Worm (Caenorhabditis elegans): ENCODE data around the gene T28B11.1.

The T28B11.1 gene

DNA sequence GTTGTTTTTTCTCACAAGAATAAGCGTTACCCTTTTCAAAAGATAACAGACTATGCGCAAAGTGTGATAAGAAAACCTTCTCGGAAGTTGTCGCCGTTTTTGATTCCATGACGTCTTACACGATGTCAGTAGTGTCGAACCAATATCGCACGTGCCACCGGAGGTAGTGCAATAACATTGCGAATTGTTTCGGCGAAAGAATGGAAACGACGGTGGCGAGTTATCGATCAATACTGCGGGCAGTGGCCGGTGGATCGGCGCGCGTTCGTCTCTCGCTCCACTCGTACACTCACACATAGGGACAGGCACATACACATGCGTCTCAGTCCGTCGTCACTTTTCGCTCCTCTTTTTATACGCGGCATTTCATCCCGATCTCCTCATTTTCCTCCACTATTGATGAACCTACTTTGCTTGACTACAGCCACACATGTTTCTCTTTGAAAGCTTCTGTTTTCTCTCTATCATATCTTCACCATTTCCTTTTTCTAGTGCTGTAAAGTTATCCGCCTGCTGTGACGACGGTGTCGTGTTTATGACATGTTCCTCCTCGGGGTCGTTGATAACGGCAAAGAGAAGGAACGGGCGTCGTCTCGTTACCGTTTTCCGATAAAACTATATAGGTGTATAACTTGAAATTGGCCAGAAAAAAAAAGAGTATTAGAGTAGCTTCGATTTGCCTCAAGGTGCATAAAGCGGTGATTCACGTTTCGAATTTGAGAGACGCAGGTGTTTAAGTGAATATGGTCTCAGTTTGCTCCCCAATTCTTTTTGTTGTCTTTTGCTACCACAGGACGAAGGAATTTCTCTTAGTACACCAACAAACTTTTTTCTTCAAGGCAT is 50.9 kb downstream of the T28B11.1 start:
- TF ChIP-seq hmbx-1 (tag; optimal IDR thresholded peaks at IDR 0.05) (no peak), hnd-1 (tag; optimal IDR thresholded peaks at IDR 0.05) (no peak), ceh-13 (GFP tag; optimal IDR thresholded peaks at IDR 0.05) (no peak)

DNA sequence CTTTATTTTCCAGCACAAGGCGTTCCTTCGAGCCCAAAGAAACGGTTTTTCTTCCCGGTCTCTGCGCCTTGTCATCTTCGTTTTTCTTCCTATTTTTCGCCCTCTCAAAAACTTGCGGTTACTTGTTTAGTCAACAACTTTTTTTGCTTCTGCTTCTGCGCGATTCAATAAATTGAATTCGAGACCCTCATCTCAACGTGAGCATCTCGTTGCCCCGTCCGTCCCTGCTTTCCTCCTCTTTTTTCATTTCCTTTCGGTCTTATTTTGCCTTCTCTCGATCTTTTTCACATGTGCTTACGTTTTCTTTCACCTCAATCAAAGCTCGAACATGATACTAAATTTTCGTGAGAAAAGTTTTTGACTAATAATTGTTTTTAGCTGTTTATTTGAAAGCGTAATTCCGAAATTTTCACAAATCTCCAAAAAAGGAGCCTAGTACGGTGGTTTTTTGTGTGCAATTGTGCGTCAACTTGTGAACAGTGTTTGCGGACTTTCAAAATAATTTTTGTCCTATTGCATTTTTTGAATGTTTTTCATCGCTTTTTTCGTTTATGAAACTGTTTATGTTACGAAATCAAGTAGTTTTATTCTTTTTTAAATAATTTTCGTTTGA is 52.1 kb downstream of the T28B11.1 start:
- TF ChIP-seq ceh-13 (GFP tag; optimal IDR thresholded peaks at IDR 0.05) (no peak), flt-1 (GFP tag; IDR thresholded peaks at IDR 0.05) (no peak), ets-7 (tag; optimal IDR thresholded peaks at IDR 0.05) (no peak), tbx-37 (GFP tag; conservative IDR thresholded peaks at IDR 0.05) (no peak)

DNA sequence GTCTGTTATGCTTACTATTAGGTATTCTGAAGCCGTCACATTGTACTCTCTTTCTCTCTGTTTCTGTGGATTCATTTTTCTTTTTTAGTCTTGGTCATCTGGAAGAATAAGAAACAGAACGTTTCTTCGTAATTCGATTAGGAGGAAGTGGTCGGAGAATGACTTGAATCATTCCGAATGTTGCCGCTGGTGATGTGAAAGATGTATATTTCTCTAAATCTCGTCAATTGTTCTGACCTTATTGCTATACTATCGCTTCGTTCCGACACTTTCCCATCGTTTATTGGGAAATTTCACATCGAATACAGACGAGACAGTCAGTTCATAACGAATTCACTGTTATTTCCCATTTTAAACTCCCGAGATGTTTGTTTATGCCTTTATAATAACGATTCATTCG is 53.1 kb downstream of the T28B11.1 start:
- no peak for TF ChIP-seq hmg-4 (GFP tag; optimal IDR thresholded peaks at IDR 0.05)
- TF ChIP-seq ets-7 (tag; optimal IDR thresholded peaks at IDR 0.05): no peak
- no peak for TF ChIP-seq scrt-1 (GFP tag; IDR thresholded peaks at IDR 0.05)
- no peak for TF ChIP-seq hmbx-1 (tag; optimal IDR thresholded peaks at IDR 0.05)
- no peak for TF ChIP-seq tra-4 (tag; optimal IDR thresholded peaks at IDR 0.05)
- no peak for TF ChIP-seq ceh-36 (tag; optimal IDR thresholded peaks at IDR 0.05)
- TF ChIP-seq ceh-13 (GFP tag; optimal IDR thresholded peaks at IDR 0.05): no peak
- no peak for TF ChIP-seq flt-1 (GFP tag; IDR thresholded peaks at IDR 0.05)

DNA sequence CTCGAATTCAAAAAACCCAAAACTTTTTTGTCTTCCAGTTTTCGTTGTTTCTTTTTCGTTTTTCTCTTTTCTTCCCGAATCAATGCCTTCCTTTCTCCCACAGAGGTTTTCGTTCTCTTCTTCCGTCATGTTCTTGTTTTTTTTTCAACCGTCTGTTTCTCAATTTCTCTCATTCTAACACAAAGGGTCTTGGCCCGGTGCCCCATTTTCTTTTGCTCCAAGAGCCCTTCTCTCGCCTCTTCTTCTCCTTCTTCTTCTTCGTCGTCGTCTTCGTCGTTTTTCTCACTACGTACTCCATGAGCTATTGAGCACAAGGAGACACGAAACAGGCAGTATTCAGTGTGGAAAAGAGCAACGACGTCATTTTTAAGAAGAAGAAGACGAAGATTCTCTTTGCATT is 54.8 kb downstream of the T28B11.1 start:
- TF ChIP-seq B0310.2 (tag; optimal IDR thresholded peaks at IDR 0.05) (no peak), scrt-1 (GFP tag; IDR thresholded peaks at IDR 0.05) (no peak), hmbx-1 (tag; optimal IDR thresholded peaks at IDR 0.05) (no peak), tra-4 (tag; optimal IDR thresholded peaks at IDR 0.05) (no peak), hmg-4 (GFP tag; optimal IDR thresholded peaks at IDR 0.05) (no peak), ceh-36 (tag; optimal IDR thresholded peaks at IDR 0.05) (no peak), F13C5.2 (tag; optimal IDR thresholded peaks at IDR 0.05) (no peak), aly-1 (tag; optimal IDR thresholded peaks at IDR 0.05) (no peak), ceh-13 (GFP tag; optimal IDR thresholded peaks at IDR 0.05) (no peak), hnd-1 (tag; optimal IDR thresholded peaks at IDR 0.05) (no peak)

DNA sequence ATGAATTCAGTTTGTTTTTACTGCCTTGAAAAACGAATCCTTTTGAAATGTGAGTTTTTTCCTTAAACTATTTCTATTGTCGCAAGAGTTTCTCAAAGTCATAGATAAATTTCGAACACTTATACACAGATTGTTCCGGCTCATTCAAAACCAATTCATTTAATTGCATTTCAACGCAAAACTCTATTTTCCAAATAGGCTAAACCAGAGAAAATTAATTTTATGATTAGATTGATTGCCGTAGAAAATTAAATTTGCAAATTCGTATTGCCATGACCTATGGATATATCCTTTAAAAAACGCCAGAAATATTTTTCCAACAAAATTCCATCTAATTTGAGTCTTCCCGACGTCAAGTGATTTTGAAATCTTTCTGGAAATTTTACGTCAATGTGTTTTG is 56.2 kb downstream of the T28B11.1 start:
- TF ChIP-seq B0310.2 (tag; optimal IDR thresholded peaks at IDR 0.05) (no peak), pes-1 (GFP tag; IDR thresholded peaks at IDR 0.05) (no peak), hnd-1 (tag; optimal IDR thresholded peaks at IDR 0.05) (no peak), scrt-1 (GFP tag; IDR thresholded peaks at IDR 0.05) (no peak), ets-7 (tag; optimal IDR thresholded peaks at IDR 0.05) (no peak), hmbx-1 (tag; optimal IDR thresholded peaks at IDR 0.05) (no peak), ceh-36 (tag; optimal IDR thresholded peaks at IDR 0.05) (no peak), flt-1 (GFP tag; IDR thresholded peaks at IDR 0.05) (no peak), hmg-4 (GFP tag; optimal IDR thresholded peaks at IDR 0.05) (no peak), tra-4 (tag; optimal IDR thresholded peaks at IDR 0.05) (no peak), tbx-11 (GFP tag; IDR thresholded peaks at IDR 0.05) (no peak), ama-1 (optimal IDR thresholded peaks at IDR 0.05) (no peak), F13C5.2 (tag; optimal IDR thresholded peaks at IDR 0.05) (no peak), aly-1 (tag; optimal IDR thresholded peaks at IDR 0.05) (no peak), ceh-13 (GFP tag; optimal IDR thresholded peaks at IDR 0.05) (no peak)

DNA sequence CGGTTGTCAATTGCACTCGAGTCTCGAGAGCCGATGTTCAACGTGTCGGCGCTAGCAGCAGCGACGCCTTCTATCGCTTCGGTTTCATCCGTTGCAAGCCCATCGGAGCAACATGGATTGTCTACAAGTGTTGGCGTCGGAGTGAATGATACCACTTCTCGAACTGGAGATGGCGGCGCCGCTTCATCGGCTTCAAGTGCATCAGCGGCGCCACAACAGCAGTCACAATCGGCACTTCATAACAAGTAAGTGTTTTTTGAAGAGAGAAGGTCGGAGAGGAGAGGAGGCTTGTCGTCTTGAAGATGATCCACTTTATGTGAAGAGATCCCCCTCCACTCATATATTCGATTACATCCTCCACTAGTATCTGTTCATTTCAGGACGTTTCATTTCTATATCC is 59.6 kb downstream of the T28B11.1 start:
- TF ChIP-seq F13C5.2 (tag; optimal IDR thresholded peaks at IDR 0.05): no peak
- no peak for TF ChIP-seq hmg-4 (GFP tag; optimal IDR thresholded peaks at IDR 0.05)
- no peak for TF ChIP-seq hmbx-1 (tag; optimal IDR thresholded peaks at IDR 0.05)
- TF ChIP-seq ama-1 (optimal IDR thresholded peaks at IDR 0.05): no peak
- no peak for TF ChIP-seq flt-1 (GFP tag; IDR thresholded peaks at IDR 0.05)
- TF ChIP-seq aly-1 (tag; optimal IDR thresholded peaks at IDR 0.05): no peak
- no peak for TF ChIP-seq pes-1 (GFP tag; IDR thresholded peaks at IDR 0.05)
- TF ChIP-seq tbx-11 (GFP tag; IDR thresholded peaks at IDR 0.05): no peak
- TF ChIP-seq ceh-13 (GFP tag; optimal IDR thresholded peaks at IDR 0.05): no peak
- TF ChIP-seq B0310.2 (tag; optimal IDR thresholded peaks at IDR 0.05): no peak
- TF ChIP-seq scrt-1 (GFP tag; IDR thresholded peaks at IDR 0.05): no peak

DNA sequence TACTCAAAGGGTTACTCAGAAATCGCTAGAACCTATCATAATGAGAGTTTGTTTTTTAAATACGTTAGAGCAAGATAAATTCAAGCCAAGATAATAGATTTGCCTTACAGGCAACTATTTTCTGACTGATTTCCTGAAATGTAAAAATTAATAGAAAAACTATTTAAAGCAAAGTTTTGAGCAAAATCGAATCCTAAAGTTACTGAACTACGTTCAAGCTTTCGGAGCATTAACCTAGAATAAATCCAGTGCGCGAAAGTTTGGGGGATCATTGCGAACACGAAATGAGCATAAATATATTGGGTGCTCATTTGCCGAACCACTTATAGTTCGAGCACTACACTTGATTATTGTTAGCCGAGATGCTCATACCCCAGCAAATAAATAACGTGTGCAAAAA is 60.6 kb downstream of the T28B11.1 start, which contains the start of gene ceh-22:
TSS of gene ceh-22 (plus strand) at position 301 of the 400 bp plus-strand sequence.
- no peak for TF ChIP-seq hmbx-1 (tag; optimal IDR thresholded peaks at IDR 0.05)
- no peak for TF ChIP-seq sea-1 (GFP tag; conservative IDR thresholded peaks at IDR 0.05)
- TF ChIP-seq ama-1 (optimal IDR thresholded peaks at IDR 0.05): no peak
- TF ChIP-seq hmg-4 (GFP tag; optimal IDR thresholded peaks at IDR 0.05): no peak
- no peak for TF ChIP-seq flt-1 (GFP tag; IDR thresholded peaks at IDR 0.05)
- TF ChIP-seq tbx-37 (GFP tag; conservative IDR thresholded peaks at IDR 0.05): no peak
- TF ChIP-seq ets-7 (tag; optimal IDR thresholded peaks at IDR 0.05): no peak
- TF ChIP-seq hnd-1 (tag; optimal IDR thresholded peaks at IDR 0.05): no peak
- TF ChIP-seq F13C5.2 (tag; optimal IDR thresholded peaks at IDR 0.05): no peak
- TF ChIP-seq tbx-11 (GFP tag; IDR thresholded peaks at IDR 0.05): no peak
- TF ChIP-seq ceh-36 (tag; optimal IDR thresholded peaks at IDR 0.05): no peak
- no peak for TF ChIP-seq scrt-1 (GFP tag; IDR thresholded peaks at IDR 0.05)
- no peak for TF ChIP-seq B0310.2 (tag; optimal IDR thresholded peaks at IDR 0.05)
- no peak for TF ChIP-seq pes-1 (GFP tag; IDR thresholded peaks at IDR 0.05)
- TF ChIP-seq aly-1 (tag; optimal IDR thresholded peaks at IDR 0.05): no peak
- no peak for TF ChIP-seq tra-4 (tag; optimal IDR thresholded peaks at IDR 0.05)

DNA sequence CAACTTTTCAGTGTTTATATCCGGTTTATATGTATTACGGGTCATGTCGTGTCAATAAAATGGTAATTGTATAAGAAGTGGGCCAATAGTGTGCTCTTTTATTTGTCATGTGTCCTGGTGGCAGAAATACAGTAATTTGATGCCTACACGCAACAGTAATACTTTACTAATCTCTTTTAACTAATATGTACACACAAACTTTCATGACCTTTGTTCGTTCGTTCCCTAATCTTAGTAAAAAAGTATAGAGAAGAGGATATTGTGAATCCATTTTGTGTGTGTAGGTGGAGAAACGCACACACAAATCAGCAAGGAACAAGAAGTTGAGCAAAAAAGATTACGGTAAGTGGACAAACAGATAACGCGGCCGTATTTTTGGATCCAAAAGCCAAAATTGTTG is 61.4 kb downstream of the T28B11.1 start:
- no peak for TF ChIP-seq ama-1 (optimal IDR thresholded peaks at IDR 0.05)
- no peak for TF ChIP-seq F13C5.2 (tag; optimal IDR thresholded peaks at IDR 0.05)
- no peak for TF ChIP-seq hmbx-1 (tag; optimal IDR thresholded peaks at IDR 0.05)
- no peak for TF ChIP-seq hnd-1 (tag; optimal IDR thresholded peaks at IDR 0.05)
- no peak for TF ChIP-seq tra-4 (tag; optimal IDR thresholded peaks at IDR 0.05)
- no peak for TF ChIP-seq scrt-1 (GFP tag; IDR thresholded peaks at IDR 0.05)
- TF ChIP-seq B0310.2 (tag; optimal IDR thresholded peaks at IDR 0.05): no peak
- no peak for TF ChIP-seq hmg-4 (GFP tag; optimal IDR thresholded peaks at IDR 0.05)
- no peak for TF ChIP-seq flt-1 (GFP tag; IDR thresholded peaks at IDR 0.05)
- TF ChIP-seq pes-1 (GFP tag; IDR thresholded peaks at IDR 0.05): no peak
- no peak for TF ChIP-seq ets-7 (tag; optimal IDR thresholded peaks at IDR 0.05)
- no peak for TF ChIP-seq sea-1 (GFP tag; conservative IDR thresholded peaks at IDR 0.05)
- no peak for TF ChIP-seq tbx-37 (GFP tag; conservative IDR thresholded peaks at IDR 0.05)
- TF ChIP-seq ceh-36 (tag; optimal IDR thresholded peaks at IDR 0.05): no peak
